Fruit fly (Drosophila melanogaster) Kc167 (cell line): ENCODE results near the gene CG42259.

Experiments used
- Myc ChIP-seq: fragments of >200 bp; optimal IDR thresholded peaks from 2 replicates; lab custom pipeline; 2017; ENCODE audit warnings: missing external identifiers
- Sin3A ChIP-seq: fragments of >200 bp; optimal IDR thresholded peaks from 2 replicates; lab custom pipeline; 2018; ENCODE audit warnings: missing external identifiers
- h ChIP-seq: fragments of >200 bp; optimal IDR thresholded peaks from 3 replicates; lab custom pipeline; 2018; ENCODE audit warnings: missing external identifiers
- insv ChIP-seq: fragments of >200 bp; optimal IDR thresholded peaks from 3 replicates; lab custom pipeline; 2018; ENCODE audit warnings: missing external identifiers
- psq ChIP-seq: fragments of >200 bp; optimal IDR thresholded peaks from 2 replicates; lab custom pipeline; 2017; ENCODE audit warnings: missing external identifiers
- ttk ChIP-seq: sonication (Bioruptor generic); optimal IDR thresholded peaks from 2 replicates; lab custom pipeline; 2017; ENCODE audit warnings: missing external identifiers

The CG42259 gene

dm6 chrX:1045924-1046323 is at the start of gene CG42259:
Gene CG42259 (plus strand): TSS chrX:1046224.
- TF ChIP-seq psq (lab: Kevin White, UChicago) (no peak), Sin3A (lab: Kevin White, UChicago) (no peak), Myc (lab: Kevin White, UChicago) (no peak), insv (lab: Kevin White, UChicago) (no peak), ttk (lab: Kevin White, UChicago) (no peak), h (lab: Kevin White, UChicago) (no peak)

dm6 chrX:998884-999283 is 47.1 kb upstream of the CG42259 start:
- TF ChIP-seq ttk (lab: Kevin White, UChicago) (no peak), insv (lab: Kevin White, UChicago) (no peak), Sin3A (lab: Kevin White, UChicago) (no peak), h (lab: Kevin White, UChicago) (no peak), Myc (lab: Kevin White, UChicago) (no peak), psq (lab: Kevin White, UChicago) (no peak)

- TF ChIP-seq h (lab: Kevin White, UChicago) (no peak), Myc (lab: Kevin White, UChicago) (no peak), Sin3A (lab: Kevin White, UChicago) (no peak), ttk (lab: Kevin White, UChicago) (no peak), psq (lab: Kevin White, UChicago) (no peak), insv (lab: Kevin White, UChicago) (no peak)
Measured at dm6 chrX:1006182-1006581, 39.8 kb upstream of the CG42259 start.

dm6 chrX:1009468-1010259 is 36.4 kb upstream of the CG42259 start:
- TF ChIP-seq ttk (lab: Kevin White, UChicago), result no peak
- no peak for TF ChIP-seq insv (lab: Kevin White, UChicago)
- no peak for TF ChIP-seq psq (lab: Kevin White, UChicago)

dm6 chrX:1011543-1012085 is 34.4 kb upstream of the CG42259 start, which contains the start of the genes TfIIA-S-2 and CG14631:
Gene TfIIA-S-2 (minus strand): TSS chrX:1011643.
Gene CG14631 (plus strand): TSS chrX:1012035.
- TF ChIP-seq Sin3A (lab: Kevin White, UChicago) (no peak), insv (lab: Kevin White, UChicago) (no peak), Myc (lab: Kevin White, UChicago) (no peak)

- TF ChIP-seq psq (lab: Kevin White, UChicago) (no peak), ttk (lab: Kevin White, UChicago) (no peak), Sin3A (lab: Kevin White, UChicago) (no peak), h (lab: Kevin White, UChicago) (no peak), Myc (lab: Kevin White, UChicago) (no peak), insv (lab: Kevin White, UChicago) (no peak)
Measured at dm6 chrX:1026511-1026910, 19.5 kb upstream of the CG42259 start, which contains the start of the genes CG32814, CG11638 and CG3021. Gene CG32814 (minus strand): TSS chrX:1026700. Gene CG11638 (minus strand): TSS chrX:1026703. Gene CG3021 (plus strand): TSS chrX:1026791.

dm6 chrX:1030478-1030877 is 15.5 kb upstream of the CG42259 start, which contains the start of the genes Cdc45 and Rpp21:
Gene Cdc45 (minus strand): TSS chrX:1030556.
Gene Rpp21 (plus strand): TSS chrX:1030758.
- TF ChIP-seq h (lab: Kevin White, UChicago) (no peak), psq (lab: Kevin White, UChicago) (no peak), ttk (lab: Kevin White, UChicago) (no peak), Sin3A (lab: Kevin White, UChicago) (no peak)

dm6 chrX:1031196-1031595 is 14.8 kb upstream of the CG42259 start, which contains the start of gene CG14630:
Gene CG14630 (plus strand): TSS chrX:1031496.
- TF ChIP-seq insv (lab: Kevin White, UChicago), result no peak
- no peak for TF ChIP-seq h (lab: Kevin White, UChicago)
- TF ChIP-seq psq (lab: Kevin White, UChicago), result no peak
- TF ChIP-seq ttk (lab: Kevin White, UChicago), result no peak
- TF ChIP-seq Sin3A (lab: Kevin White, UChicago), result no peak
- TF ChIP-seq Myc (lab: Kevin White, UChicago), result no peak

dm6 chrX:1033066-1033465 is 13.0 kb upstream of the CG42259 start:
- TF ChIP-seq ttk (lab: Kevin White, UChicago), result no peak
- no peak for TF ChIP-seq psq (lab: Kevin White, UChicago)
- no peak for TF ChIP-seq Sin3A (lab: Kevin White, UChicago)
- no peak for TF ChIP-seq Myc (lab: Kevin White, UChicago)
- no peak for TF ChIP-seq h (lab: Kevin White, UChicago)
- TF ChIP-seq insv (lab: Kevin White, UChicago), result no peak

- no peak for TF ChIP-seq h (lab: Kevin White, UChicago)
- no peak for TF ChIP-seq ttk (lab: Kevin White, UChicago)
- no peak for TF ChIP-seq insv (lab: Kevin White, UChicago)
- no peak for TF ChIP-seq Myc (lab: Kevin White, UChicago)
- TF ChIP-seq psq (lab: Kevin White, UChicago), result no peak
- no peak for TF ChIP-seq Sin3A (lab: Kevin White, UChicago)
Measured at dm6 chrX:1041407-1042038, 4.5 kb upstream of the CG42259 start.

- TF ChIP-seq h (lab: Kevin White, UChicago) (no peak), ttk (lab: Kevin White, UChicago) (no peak), insv (lab: Kevin White, UChicago) (no peak), psq (lab: Kevin White, UChicago) (no peak), Myc (lab: Kevin White, UChicago) (no peak), Sin3A (lab: Kevin White, UChicago) (no peak)
Measured at dm6 chrX:1047695-1048094, 1.7 kb downstream of the CG42259 start.
